Worm (Caenorhabditis elegans) whole organism, L1 larva: ENCODE measurements around the gene F41E6.1.

Experiments
- C04F5.9 ChIP-seq: sonication (generic microtip); optimal IDR thresholded peaks from 2 replicates; lab custom pipeline; 2016; ENCODE audit warnings: missing genetic modification characterization, missing compliant biosample characterization
- C16A3.4 ChIP-seq: fragments of 150-350 bp; optimal IDR thresholded peaks from 2 replicates; lab custom pipeline; 2014; ENCODE audit warnings: missing biosample characterization, missing genetic modification characterization
- C34B4.2 ChIP-seq: sonication (generic microtip); optimal IDR thresholded peaks from 2 replicates; lab custom pipeline; 2017; ENCODE audit warnings: mild to moderate bottlenecking, missing genetic modification characterization, missing compliant biosample characterization
- Y116A8C.19 ChIP-seq: sonication (generic microtip); optimal IDR thresholded peaks from 2 replicates; lab custom pipeline; 2016; ENCODE audit warnings: missing compliant biosample characterization, missing genetic modification characterization, borderline replicate concordance
- aha-1 ChIP-seq: fragments of 150-350 bp; optimal IDR thresholded peaks from 2 replicates; lab custom pipeline; 2014; ENCODE audit warnings: missing biosample characterization, missing genetic modification characterization
- alr-1 ChIP-seq: fragments of 200-800 bp; sonication (Bioruptor generic); optimal IDR thresholded peaks from 2 replicates; lab custom pipeline; 2018; ENCODE audit warnings: borderline replicate concordance, mild to moderate bottlenecking, missing genetic modification characterization, missing compliant biosample characterization
- aly-2 ChIP-seq: fragments of 150-350 bp; optimal IDR thresholded peaks from 2 replicates; lab custom pipeline; 2014; ENCODE audit warnings: missing biosample characterization, missing genetic modification characterization
- blmp-1 ChIP-seq: fragments of 150-350 bp; optimal IDR thresholded peaks from 2 replicates; lab custom pipeline; 2014; ENCODE audit warnings: missing biosample characterization, missing genetic modification characterization
- ceh-8 ChIP-seq: fragments of 200-800 bp; sonication (Bioruptor generic); optimal IDR thresholded peaks from 2 replicates; lab custom pipeline; 2018; ENCODE audit warnings: mild to moderate bottlenecking, missing genetic modification characterization, moderate library complexity, missing compliant biosample characterization
- ceh-88 ChIP-seq: fragments of 200-800 bp; sonication (Bioruptor generic); IDR thresholded peaks from 2 replicates; pipeline ENCODE4 v1.3.6; 2022; ENCODE audit warnings: missing genetic modification characterization, missing compliant biosample characterization
- ces-1 ChIP-seq: fragments of 150-350 bp; optimal IDR thresholded peaks from 2 replicates; lab custom pipeline; 2014; ENCODE audit warnings: missing biosample characterization, missing genetic modification reagents, missing genetic modification characterization
- efl-1 ChIP-seq, 4 experiments: fragments of 150-350 bp; optimal IDR thresholded peaks in 3 of 4; peaks in 1 of 4; 1 replicate in 1 of 4; 2 replicates in 3 of 4; lab custom pipeline; 2014; ENCODE audit warnings: missing biosample characterization in 2 of 4, missing genetic modification characterization in 2 of 4, missing genetic modification reagents in 2 of 4
- efl-3 ChIP-seq: fragments of 200-800 bp; sonication (Bioruptor generic); optimal IDR thresholded peaks from 2 replicates; lab custom pipeline; 2018; ENCODE audit warnings: mild to moderate bottlenecking, missing genetic modification characterization, missing compliant biosample characterization
- egl-27 ChIP-seq, 2 experiments: fragments of 150-350 bp in 1 of 2; sonication (generic microtip); optimal IDR thresholded peaks; 3 replicates each; lab custom pipeline; 2017 to 2018; ENCODE audit warnings: missing biosample characterization in 2 of 2, missing genetic modification characterization in 2 of 2, missing genetic modification reagents in 2 of 2
- elt-2 ChIP-seq: sonication (generic microtip); optimal IDR thresholded peaks from 2 replicates; lab custom pipeline; 2016; ENCODE audit warnings: missing genetic modification characterization, mild to moderate bottlenecking, inconsistent platforms, missing compliant biosample characterization, missing genetic modification reagents
- fkh-10 ChIP-seq: sonication (generic microtip); optimal IDR thresholded peaks from 2 replicates; lab custom pipeline; 2017; ENCODE audit warnings: missing biosample characterization, missing genetic modification reagents, missing genetic modification characterization
- fkh-4 ChIP-seq: sonication (generic microtip); optimal IDR thresholded peaks from 2 replicates; lab custom pipeline; 2016; ENCODE audit warnings: missing compliant biosample characterization, missing genetic modification characterization, borderline replicate concordance
- fos-1 ChIP-seq: fragments of 150-350 bp; optimal IDR thresholded peaks from 2 replicates; lab custom pipeline; 2014; ENCODE audit warnings: missing biosample characterization, missing genetic modification characterization
- grh-1 ChIP-seq: fragments of 200-800 bp; sonication (Bioruptor generic); IDR thresholded peaks from 2 replicates; pipeline ENCODE4 v1.3.6; 2022; ENCODE audit warnings: missing genetic modification reagents, missing genetic modification characterization, missing compliant biosample characterization
- hlh-4 ChIP-seq: sonication (generic microtip); optimal IDR thresholded peaks from 2 replicates; lab custom pipeline; 2016; ENCODE audit warnings: mild to moderate bottlenecking, missing genetic modification characterization, missing compliant biosample characterization
- hpl-2 ChIP-seq: fragments of 150-350 bp; optimal IDR thresholded peaks from 2 replicates; lab custom pipeline; 2014; ENCODE audit warnings: missing biosample characterization, missing genetic modification reagents, missing genetic modification characterization
- lin-14 ChIP-seq: fragments of 200-800 bp; sonication (Bioruptor generic); optimal IDR thresholded peaks from 2 replicates; lab custom pipeline; 2018; ENCODE audit warnings: mild to moderate bottlenecking, missing genetic modification characterization, moderate library complexity, missing compliant biosample characterization
- lin-15B ChIP-seq: fragments of 150-350 bp; sonication (generic microtip); optimal IDR thresholded peaks from 3 replicates; lab custom pipeline; 2014; ENCODE audit warnings: missing biosample characterization, missing genetic modification characterization
- lin-35 ChIP-seq, 2 experiments: fragments of 150-350 bp; optimal IDR thresholded peaks; 2 replicates each; lab custom pipeline; 2014; ENCODE audit warnings: missing biosample characterization in 2 of 2, missing genetic modification characterization in 2 of 2, missing genetic modification reagents in 2 of 2
- nhr-11 ChIP-seq: fragments of 150-350 bp; optimal IDR thresholded peaks from 2 replicates; lab custom pipeline; 2014; ENCODE audit warnings: missing biosample characterization, missing genetic modification characterization
- nhr-19 ChIP-seq: fragments of 200-800 bp; sonication (Bioruptor generic); conservative IDR thresholded peaks from 2 replicates; pipeline ENCODE4 v1.3.6; 2022; ENCODE audit warnings: missing genetic modification characterization, missing compliant biosample characterization
- nhr-28 ChIP-seq: fragments of 150-350 bp; optimal IDR thresholded peaks from 2 replicates; lab custom pipeline; 2014; ENCODE audit warnings: missing biosample characterization, missing genetic modification characterization
- nhr-76 ChIP-seq: sonication (generic microtip); optimal IDR thresholded peaks from 2 replicates; lab custom pipeline; 2017; ENCODE audit warnings: missing biosample characterization, missing genetic modification characterization
- nhr-85 ChIP-seq: sonication (generic microtip); peaks from one replicate; lab custom pipeline; 2016; ENCODE audit warnings: missing genetic modification characterization, inconsistent platforms, missing compliant biosample characterization
- pax-3 ChIP-seq: fragments of 200-800 bp; sonication (Bioruptor generic); optimal IDR thresholded peaks from 2 replicates; lab custom pipeline; 2018; ENCODE audit warnings: mild to moderate bottlenecking, missing genetic modification characterization, moderate library complexity, missing compliant biosample characterization
- rnt-1 ChIP-seq: sonication (generic microtip); optimal IDR thresholded peaks from 2 replicates; lab custom pipeline; 2016; ENCODE audit warnings: mild to moderate bottlenecking, missing genetic modification characterization, moderate library complexity, missing compliant biosample characterization
- skn-1 ChIP-seq: fragments of 150-350 bp; optimal IDR thresholded peaks from 2 replicates; lab custom pipeline; 2014; ENCODE audit warnings: missing biosample characterization, missing genetic modification characterization
- snu-23 ChIP-seq: sonication (generic microtip); optimal IDR thresholded peaks from 2 replicates; lab custom pipeline; 2016; ENCODE audit warnings: missing genetic modification characterization, missing compliant biosample characterization
- sup-37 ChIP-seq: fragments of 200-800 bp; sonication (Bioruptor generic); optimal IDR thresholded peaks from 2 replicates; lab custom pipeline; 2018; ENCODE audit warnings: mild to moderate bottlenecking, missing genetic modification characterization, missing compliant biosample characterization
- swsn-7 ChIP-seq: sonication (generic microtip); optimal IDR thresholded peaks from 2 replicates; lab custom pipeline; 2016; ENCODE audit warnings: missing genetic modification characterization, missing compliant biosample characterization
- tbx-2 ChIP-seq: sonication (generic microtip); optimal IDR thresholded peaks from 2 replicates; lab custom pipeline; 2016; ENCODE audit warnings: missing genetic modification characterization, missing compliant biosample characterization
- unc-130 ChIP-seq: fragments of 150-350 bp; optimal IDR thresholded peaks from 2 replicates; lab custom pipeline; 2017; ENCODE audit warnings: missing biosample characterization, missing genetic modification characterization, inconsistent platforms
- unc-30 ChIP-seq: sonication (generic microtip); optimal IDR thresholded peaks from 2 replicates; lab custom pipeline; 2017; ENCODE audit warnings: missing biosample characterization, missing genetic modification characterization
- unc-98 ChIP-seq: fragments of 200-800 bp; sonication (Bioruptor generic); IDR thresholded peaks from 2 replicates; pipeline ENCODE4 v1.3.6; 2022; ENCODE audit warnings: missing genetic modification characterization, missing compliant biosample characterization
- vab-15 ChIP-seq: sonication (generic microtip); optimal IDR thresholded peaks from 2 replicates; lab custom pipeline; 2017; ENCODE audit warnings: missing genotype, mild to moderate bottlenecking, missing genetic modification characterization, missing compliant biosample characterization
- zag-1 ChIP-seq: fragments of 150-350 bp; optimal IDR thresholded peaks from 2 replicates; lab custom pipeline; 2014; ENCODE audit warnings: missing biosample characterization, missing genetic modification characterization
- zip-4 ChIP-seq: fragments of 200-800 bp; sonication (Bioruptor generic); optimal IDR thresholded peaks from 2 replicates; lab custom pipeline; 2018; ENCODE audit warnings: mild to moderate bottlenecking, missing genetic modification characterization, moderate library complexity, missing compliant biosample characterization
- ztf-11 ChIP-seq, 2 experiments: sonication (generic microtip); optimal IDR thresholded peaks; 2 replicates each; lab custom pipeline; 2016 to 2017; ENCODE audit warnings: missing genetic modification characterization in 2 of 2, missing biosample characterization in 1 of 2, missing compliant biosample characterization in 1 of 2
- ztf-4 ChIP-seq: fragments of 150-350 bp; optimal IDR thresholded peaks from 2 replicates; lab custom pipeline; 2014; ENCODE audit warnings: missing biosample characterization, missing genetic modification characterization

The F41E6.1 gene

ce11 chrV:8654460-8655419, 32.3 kb downstream of the F41E6.1 start:
- no peak for TF ChIP-seq nhr-19 (GFP tag; lab: Robert Waterston, UW)
- TF ChIP-seq elt-2 (tag; lab: Kevin White, UChicago): peak; percentile 41
- peak in 1 of 2 experiments; percentile 48 for TF ChIP-seq lin-35 (GFP tag; optimal IDR thresholded peaks at IDR 0.05; lab: Kevin White, UChicago)
- TF ChIP-seq lin-14 (GFP tag; lab: Kevin White, UChicago): peak; percentile 70
- TF ChIP-seq rnt-1: peak; percentile 31

- no peak for TF ChIP-seq blmp-1 (tag; lab: Kevin White, UChicago)
- no peak for TF ChIP-seq C16A3.4 (tag; lab: Kevin White, UChicago)
- TF ChIP-seq sup-37: no peak
- no peak for TF ChIP-seq unc-30
- no peak for TF ChIP-seq lin-14 (GFP tag; lab: Kevin White, UChicago)
- TF ChIP-seq lin-35 (GFP tag; optimal IDR thresholded peaks at IDR 0.05; lab: Kevin White, UChicago): peak in 1 of 2 experiments; percentile 3
- no peak for TF ChIP-seq unc-130
- TF ChIP-seq efl-3 (GFP tag; lab: Kevin White, UChicago): no peak
- no peak for TF ChIP-seq zag-1 (tag; lab: Kevin White, UChicago)
- TF ChIP-seq nhr-85: peak; percentile 51
- no peak for TF ChIP-seq ces-1 (GFP tag; lab: Kevin White, UChicago)
- no peak for TF ChIP-seq nhr-28 (tag; lab: Kevin White, UChicago)
- TF ChIP-seq ztf-4: no peak
- TF ChIP-seq efl-1 (optimal IDR thresholded peaks at IDR 0.05; lab: Kevin White, UChicago): no peak
- peak in 1 of 2 experiments; percentile 79 for TF ChIP-seq efl-1 (GFP tag; optimal IDR thresholded peaks at IDR 0.05 in 1 of 2; lab: Kevin White, UChicago)
- TF ChIP-seq skn-1 (tag; lab: Kevin White, UChicago): peak; percentile 80
- TF ChIP-seq ceh-88 (GFP tag; lab: Robert Waterston, UW): no peak
- TF ChIP-seq lin-15B (tag; lab: Kevin White, UChicago): no peak
- TF ChIP-seq Y116A8C.19: no peak
- TF ChIP-seq vab-15 (tag; lab: Kevin White, UChicago): no peak
- TF ChIP-seq fkh-10 (GFP tag; lab: Kevin White, UChicago): no peak
- TF ChIP-seq snu-23 (GFP tag; lab: Kevin White, UChicago): no peak
- TF ChIP-seq nhr-19 (GFP tag; lab: Robert Waterston, UW): no peak
- no peak for TF ChIP-seq ztf-11 (tag; optimal IDR thresholded peaks at IDR 0.05; lab: Kevin White, UChicago)
- no peak for TF ChIP-seq C04F5.9 (tag; lab: Kevin White, UChicago)
Measured at ce11 chrV:8657911-8658310, 35.5 kb downstream of the F41E6.1 start.

- TF ChIP-seq egl-27 (tag; optimal IDR thresholded peaks at IDR 0.05; lab: Kevin White, UChicago): no peak
- no peak for TF ChIP-seq grh-1 (GFP tag; lab: Robert Waterston, UW)
- TF ChIP-seq ceh-8 (GFP tag; lab: Kevin White, UChicago): no peak
- TF ChIP-seq tbx-2: peak; percentile 8
- no peak for TF ChIP-seq fkh-4
- no peak for TF ChIP-seq nhr-85
- no peak for TF ChIP-seq aly-2 (tag; lab: Kevin White, UChicago)
- TF ChIP-seq aha-1: no peak
- no peak for TF ChIP-seq zip-4 (GFP tag; lab: Kevin White, UChicago)
- TF ChIP-seq unc-98 (GFP tag; lab: Robert Waterston, UW): no peak
- no peak for TF ChIP-seq C34B4.2 (tag; lab: Kevin White, UChicago)
- no peak for TF ChIP-seq Y116A8C.19
- no peak for TF ChIP-seq ceh-88 (GFP tag; lab: Robert Waterston, UW)
- peak; percentile 13 for TF ChIP-seq sup-37
- no peak for TF ChIP-seq swsn-7 (tag; lab: Kevin White, UChicago)
- no peak for TF ChIP-seq nhr-11
- no peak for TF ChIP-seq ztf-11 (tag; optimal IDR thresholded peaks at IDR 0.05; lab: Kevin White, UChicago)
- peak; percentile 7 for TF ChIP-seq ztf-4
- TF ChIP-seq hpl-2 (GFP tag; lab: Kevin White, UChicago): no peak
- no peak for TF ChIP-seq alr-1
- no peak for TF ChIP-seq hlh-4 (tag; lab: Kevin White, UChicago)
- TF ChIP-seq nhr-28 (tag; lab: Kevin White, UChicago): no peak
- TF ChIP-seq nhr-76 (tag; lab: Kevin White, UChicago): no peak
- no peak for TF ChIP-seq pax-3 (tag; lab: Kevin White, UChicago)
- TF ChIP-seq fos-1 (tag; lab: Kevin White, UChicago): no peak
Measured at ce11 chrV:8658577-8659362, 36.4 kb downstream of the F41E6.1 start.
